Worm (Caenorhabditis elegans) whole organism, L4 larva: ENCODE measurements around the gene ZK402.2.

Experiments used
- D1046.2 ChIP-seq: fragments of 200-800 bp; sonication (Bioruptor generic); IDR thresholded peaks from 2 replicates; pipeline ENCODE4 v1.3.6; 2022; ENCODE audit warnings: missing genetic modification characterization, missing compliant biosample characterization
- F44E2.7 ChIP-seq: fragments of 200-800 bp; sonication (Bioruptor generic); IDR thresholded peaks from 2 replicates; pipeline ENCODE4 v2.1.2; 2022; ENCODE audit warnings: missing genetic modification characterization, missing compliant biosample characterization
- T20F7.1 ChIP-seq: fragments of 200-800 bp; sonication (Bioruptor generic); optimal IDR thresholded peaks from 2 replicates; lab custom pipeline; 2018; ENCODE audit warnings: mild to moderate bottlenecking, missing genetic modification characterization, missing compliant biosample characterization
- Y105C5A.15 ChIP-seq: fragments of 200-800 bp; sonication (Bioruptor generic); IDR thresholded peaks from 2 replicates; pipeline ENCODE4 v1.3.6; 2022; ENCODE audit warnings: missing genetic modification characterization, missing compliant biosample characterization
- Y5F2A.4 ChIP-seq: fragments of 200-800 bp; sonication (Bioruptor generic); optimal IDR thresholded peaks from 2 replicates; lab custom pipeline; 2018; ENCODE audit warnings: mild to moderate bottlenecking, missing genetic modification characterization, missing compliant biosample characterization
- ZK337.2 ChIP-seq: fragments of 200-800 bp; sonication (Bioruptor generic); IDR thresholded peaks from 2 replicates; pipeline ENCODE4 v1.3.6; 2022; ENCODE audit warnings: missing genetic modification reagents, missing genetic modification characterization, missing compliant biosample characterization
- aha-1 ChIP-seq: fragments of 150-350 bp; peaks from one replicate; lab custom pipeline; 2014; ENCODE audit warnings: missing biosample characterization, missing genetic modification characterization
- ama-1 ChIP-seq: fragments of 150-350 bp; optimal IDR thresholded peaks from 2 replicates; lab custom pipeline; 2014; ENCODE audit warnings: inconsistent platforms, mixed read lengths
- arid-1 ChIP-seq: fragments of 200-800 bp; sonication (Bioruptor generic); conservative IDR thresholded peaks from 2 replicates; pipeline ENCODE4 v1.3.6; 2022; ENCODE audit warnings: missing genetic modification reagents, missing genetic modification characterization, missing compliant biosample characterization
- ces-1 ChIP-seq: fragments of 150-350 bp; sonication (generic microtip); optimal IDR thresholded peaks from 4 replicates; lab custom pipeline; 2014; ENCODE audit warnings: missing biosample characterization, missing genetic modification reagents, missing genetic modification characterization
- daf-12 ChIP-seq: fragments of 150-350 bp; optimal IDR thresholded peaks from 2 replicates; lab custom pipeline; 2014; ENCODE audit warnings: missing biosample characterization, missing genetic modification reagents, missing genetic modification characterization
- daf-8 ChIP-seq: fragments of 200-800 bp; sonication (Bioruptor generic); IDR thresholded peaks from 2 replicates; pipeline ENCODE4 v1.3.6; 2022; ENCODE audit warnings: missing genetic modification characterization, missing compliant biosample characterization
- dmd-8 ChIP-seq: fragments of 200-800 bp; sonication (Bioruptor generic); IDR thresholded peaks from 2 replicates; pipeline ENCODE4 v1.3.6; 2022; ENCODE audit warnings: missing genetic modification characterization, missing compliant biosample characterization
- dpl-1 ChIP-seq: fragments of 150-350 bp; optimal IDR thresholded peaks from 2 replicates; lab custom pipeline; 2014; ENCODE audit warnings: missing biosample characterization, missing genetic modification reagents, missing genetic modification characterization
- duxl-1 ChIP-seq: sonication (generic microtip); optimal IDR thresholded peaks from 2 replicates; lab custom pipeline; 2016; ENCODE audit warnings: mild to moderate bottlenecking, missing genetic modification characterization, moderate library complexity, missing compliant biosample characterization; ENCODE audit not compliant: poor library complexity
- dve-1 ChIP-seq: sonication (generic microtip); optimal IDR thresholded peaks from 2 replicates; lab custom pipeline; 2017; ENCODE audit warnings: antibody characterized with exemption, mild to moderate bottlenecking, missing genetic modification characterization, missing compliant biosample characterization; ENCODE audit not compliant: insufficient read depth
- fkh-10 ChIP-seq: fragments of 150-350 bp; optimal IDR thresholded peaks from 2 replicates; lab custom pipeline; 2014; ENCODE audit warnings: missing biosample characterization, missing genetic modification reagents, missing genetic modification characterization
- gei-8 ChIP-seq: fragments of 200-800 bp; sonication (Bioruptor generic); optimal IDR thresholded peaks from 2 replicates; lab custom pipeline; 2018; ENCODE audit warnings: mild to moderate bottlenecking, missing genetic modification characterization, missing compliant biosample characterization
- hlh-11 ChIP-seq: fragments of 200-800 bp; sonication (Bioruptor generic); optimal IDR thresholded peaks from 2 replicates; lab custom pipeline; 2018; ENCODE audit warnings: mild to moderate bottlenecking, missing genetic modification characterization, missing compliant biosample characterization
- hlh-30 ChIP-seq: sonication (generic microtip); optimal IDR thresholded peaks from 2 replicates; lab custom pipeline; 2017; ENCODE audit warnings: antibody characterized with exemption, mild to moderate bottlenecking, missing genetic modification characterization, missing compliant biosample characterization; ENCODE audit not compliant: insufficient read depth
- hmg-1.1 ChIP-seq: fragments of 200-800 bp; sonication (Bioruptor generic); IDR thresholded peaks from 2 replicates; pipeline ENCODE4 v1.3.6; 2022; ENCODE audit warnings: missing genetic modification reagents, missing genetic modification characterization, missing compliant biosample characterization
- lin-1 ChIP-seq: fragments of 200-800 bp; sonication (Bioruptor generic); IDR thresholded peaks from 2 replicates; pipeline ENCODE4 v1.3.6; 2022; ENCODE audit warnings: missing genetic modification reagents, missing genetic modification characterization, missing compliant biosample characterization
- lin-13 ChIP-seq: fragments of 150-350 bp; optimal IDR thresholded peaks from 2 replicates; lab custom pipeline; 2014; ENCODE audit warnings: missing biosample characterization, missing genetic modification reagents, missing genetic modification characterization
- lin-15B ChIP-seq: fragments of 150-350 bp; sonication (generic microtip); optimal IDR thresholded peaks from 3 replicates; lab custom pipeline; 2014; ENCODE audit warnings: missing biosample characterization, missing genetic modification characterization
- lin-38 ChIP-seq: fragments of 200-800 bp; sonication (Bioruptor generic); IDR thresholded peaks from 2 replicates; pipeline ENCODE4 v1.3.6; 2022; ENCODE audit warnings: missing genetic modification reagents, missing genetic modification characterization, missing compliant biosample characterization
- lin-39 ChIP-seq: fragments of 150-350 bp; optimal IDR thresholded peaks from 2 replicates; lab custom pipeline; 2014; ENCODE audit warnings: missing biosample characterization, missing genetic modification reagents, missing genetic modification characterization
- lir-3 ChIP-seq: sonication (generic microtip); optimal IDR thresholded peaks from 2 replicates; lab custom pipeline; 2016; ENCODE audit warnings: mild to moderate bottlenecking, missing genetic modification characterization, missing compliant biosample characterization
- lsy-2 ChIP-seq, 2 experiments: fragments of 150-350 bp in 1 of 2; sonication (generic microtip) in 1 of 2; optimal IDR thresholded peaks; 2 replicates each; lab custom pipeline; 2014 to 2017; ENCODE audit warnings: missing biosample characterization in 2 of 2, missing genetic modification characterization in 2 of 2
- mdl-1 ChIP-seq, 2 experiments: fragments of 150-350 bp in 1 of 2; sonication (generic microtip) in 1 of 2; optimal IDR thresholded peaks; 2 replicates each; lab custom pipeline; 2014 to 2017; ENCODE audit warnings: missing biosample characterization in 2 of 2, missing genetic modification characterization in 2 of 2
- mxl-3 ChIP-seq: fragments of 200-800 bp; sonication (Bioruptor generic); optimal IDR thresholded peaks from 2 replicates; lab custom pipeline; 2018; ENCODE audit warnings: mild to moderate bottlenecking, missing genetic modification characterization, missing compliant biosample characterization
- nhr-11 ChIP-seq: fragments of 150-350 bp; optimal IDR thresholded peaks from 2 replicates; lab custom pipeline; 2014; ENCODE audit warnings: missing biosample characterization, missing genetic modification characterization
- nhr-237 ChIP-seq: sonication (generic microtip); optimal IDR thresholded peaks from 2 replicates; lab custom pipeline; 2017; ENCODE audit warnings: missing biosample characterization, missing genetic modification characterization
- nhr-28 ChIP-seq: fragments of 150-350 bp; optimal IDR thresholded peaks from 2 replicates; lab custom pipeline; 2014; ENCODE audit warnings: missing biosample characterization, missing genetic modification characterization
- nhr-41 ChIP-seq: fragments of 200-800 bp; sonication (Bioruptor generic); IDR thresholded peaks from 2 replicates; pipeline ENCODE4 v1.3.6; 2022; ENCODE audit warnings: missing genetic modification reagents, missing genetic modification characterization, missing compliant biosample characterization
- php-3 ChIP-seq: fragments of 200-800 bp; sonication (Bioruptor generic); IDR thresholded peaks from 2 replicates; pipeline ENCODE4 v1.3.6; 2022; ENCODE audit warnings: missing genetic modification reagents, missing genetic modification characterization, missing compliant biosample characterization
- rbr-2 ChIP-seq: sonication (generic microtip); optimal IDR thresholded peaks from 2 replicates; lab custom pipeline; 2016; ENCODE audit warnings: missing genotype, missing genetic modification characterization, missing compliant biosample characterization
- sdz-12 ChIP-seq: fragments of 200-800 bp; sonication (Bioruptor generic); optimal IDR thresholded peaks from 2 replicates; lab custom pipeline; 2018; ENCODE audit warnings: mild to moderate bottlenecking, missing genetic modification characterization, missing compliant biosample characterization
- unc-130 ChIP-seq: sonication (generic microtip); optimal IDR thresholded peaks from 2 replicates; lab custom pipeline; 2016; ENCODE audit warnings: missing genetic modification reagents, missing genetic modification characterization, missing compliant biosample characterization
- unc-39 ChIP-seq: sonication (generic microtip); optimal IDR thresholded peaks from 2 replicates; lab custom pipeline; 2017; ENCODE audit warnings: missing biosample characterization, missing genetic modification characterization
- vab-7 ChIP-seq: fragments of 200-800 bp; sonication (Bioruptor generic); IDR thresholded peaks from 2 replicates; pipeline ENCODE4 v1.3.6; 2022; ENCODE audit warnings: missing genetic modification reagents, missing genetic modification characterization, missing compliant biosample characterization
- zfp-3 ChIP-seq: fragments of 200-800 bp; sonication (Bioruptor generic); conservative IDR thresholded peaks from 2 replicates; pipeline ENCODE4 v1.3.6; 2022; ENCODE audit warnings: missing genetic modification reagents, missing genetic modification characterization, missing compliant biosample characterization
- zip-11 ChIP-seq: fragments of 200-800 bp; sonication (Bioruptor generic); IDR thresholded peaks from 2 replicates; pipeline ENCODE4 v1.3.6; 2022; ENCODE audit warnings: missing genetic modification characterization, missing compliant biosample characterization
- ztf-11 ChIP-seq: fragments of 150-350 bp; optimal IDR thresholded peaks from 2 replicates; lab custom pipeline; 2014; ENCODE audit warnings: missing biosample characterization, missing genetic modification characterization
- ztf-7 ChIP-seq: fragments of 150-350 bp; optimal IDR thresholded peaks from 2 replicates; lab custom pipeline; 2014; ENCODE audit warnings: missing biosample characterization, missing genetic modification characterization

ZK402.2 gene

DNA sequence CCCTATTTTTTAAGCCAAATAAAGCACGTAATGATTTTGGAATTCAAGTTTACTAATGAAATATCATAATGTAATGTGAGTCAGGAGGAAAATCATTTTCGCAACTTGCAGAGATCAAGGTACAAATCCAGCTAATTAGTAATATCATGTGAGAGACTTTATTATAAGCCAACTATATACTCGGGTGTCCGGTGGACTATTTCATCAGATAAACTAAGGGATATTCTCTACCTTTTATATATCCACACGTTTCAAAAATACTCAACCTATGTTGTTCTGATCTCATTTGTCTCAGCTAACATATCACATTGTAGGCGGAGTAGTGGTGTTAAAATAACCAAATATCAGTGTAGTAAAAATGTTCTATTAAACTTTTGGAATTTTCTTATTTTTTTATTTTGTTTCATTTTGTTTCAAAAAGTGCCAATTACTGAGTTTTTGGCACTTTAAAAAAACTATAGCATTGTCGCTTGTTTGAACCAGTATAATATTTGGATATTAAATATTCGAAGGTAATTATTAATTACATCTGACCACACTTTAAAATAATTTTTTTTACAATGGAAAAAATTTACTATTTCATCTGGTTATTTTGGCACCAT lies 14.1 kb upstream of the ZK402.2 start (continued):
- TF ChIP-seq ztf-7 (tag; lab: Kevin White, UChicago) (peak; percentile 93), hmg-1.1 (GFP tag; lab: Robert Waterston, UW) (peak; percentile 99), daf-12 (tag; lab: Kevin White, UChicago) (no peak), Y105C5A.15 (GFP tag; lab: Robert Waterston, UW) (0 out of 2 replicates have a peak, but pooled peaks have one; percentile 66), T20F7.1 (peak; percentile 88)

DNA sequence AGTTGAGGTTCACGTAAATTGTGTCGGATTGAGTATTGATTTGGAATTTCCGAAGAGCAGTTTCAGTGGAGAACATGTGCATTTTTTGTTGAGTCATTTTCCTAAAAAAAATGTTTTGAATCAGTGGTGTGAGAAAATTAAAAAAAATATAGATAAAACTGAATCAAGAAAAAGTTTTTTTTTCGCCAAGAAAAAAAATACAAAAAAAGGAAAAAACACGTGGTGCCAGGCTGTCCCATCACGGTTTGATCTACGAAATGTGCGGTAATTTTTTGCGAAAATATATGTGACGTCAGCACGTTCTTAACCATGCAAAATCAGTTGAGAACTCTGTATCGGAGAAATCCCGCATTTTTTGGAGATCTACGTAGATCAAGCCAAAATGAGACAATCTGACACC lies 9.7 kb upstream of the ZK402.2 start, which contains the start of gene F56C3.9:
TSS of gene F56C3.9 (minus strand) at position 101 of the 400 bp plus-strand sequence.
- no peak for TF ChIP-seq lsy-2 (tag; optimal IDR thresholded peaks at IDR 0.05; lab: Kevin White, UChicago)
- no peak for TF ChIP-seq php-3 (GFP tag; lab: Robert Waterston, UW)
- no peak for TF ChIP-seq dve-1 (tag; lab: Kevin White, UChicago)
- TF ChIP-seq lin-15B (tag; lab: Kevin White, UChicago), result no peak
- TF ChIP-seq vab-7 (GFP tag; lab: Robert Waterston, UW), result no peak
- TF ChIP-seq ces-1 (GFP tag; lab: Kevin White, UChicago), result no peak
- TF ChIP-seq lin-39 (tag; lab: Kevin White, UChicago), result no peak
- no peak for TF ChIP-seq lin-13 (GFP tag; lab: Kevin White, UChicago)
- no peak for TF ChIP-seq aha-1
- no peak for TF ChIP-seq dpl-1 (GFP tag; lab: Kevin White, UChicago)
- no peak for TF ChIP-seq nhr-41 (GFP tag; lab: Robert Waterston, UW)

DNA sequence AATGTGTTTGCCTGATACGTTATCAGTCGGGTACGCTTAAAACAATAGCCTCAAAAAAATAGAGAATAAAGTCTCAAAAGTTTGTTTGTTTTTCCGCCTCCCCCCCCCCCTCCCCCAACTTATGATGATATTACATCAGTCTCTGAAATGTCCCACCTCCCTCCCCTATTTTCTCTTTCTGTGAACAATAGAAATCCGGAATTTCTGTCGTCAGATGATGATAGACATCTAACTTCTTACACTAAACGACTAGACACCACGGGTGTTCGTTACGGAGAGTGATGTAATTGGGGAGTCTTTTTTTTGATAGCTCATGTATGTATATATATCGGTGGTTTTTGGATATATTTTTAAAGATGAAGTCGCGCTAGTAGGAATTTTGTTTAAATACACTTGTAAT lies 9.1 kb upstream of the ZK402.2 start:
- no peak for TF ChIP-seq nhr-237 (tag; lab: Kevin White, UChicago)
- peak; percentile 72; the same call in 1 of the 2 replicates for TF ChIP-seq zip-11 (GFP tag; lab: Robert Waterston, UW)
- peak; percentile 32 for TF ChIP-seq hlh-30 (tag; lab: Kevin White, UChicago)
- no peak for TF ChIP-seq hmg-1.1 (GFP tag; lab: Robert Waterston, UW)
- TF ChIP-seq hlh-11, result peak; percentile 0
- TF ChIP-seq dve-1 (tag; lab: Kevin White, UChicago), result no peak
- TF ChIP-seq lin-1, result no peak
- no peak for TF ChIP-seq D1046.2 (GFP tag; lab: Robert Waterston, UW)
- no peak for TF ChIP-seq lir-3 (tag; lab: Kevin White, UChicago)
- TF ChIP-seq ztf-7 (tag; lab: Kevin White, UChicago), result peak; percentile 86
- no peak for TF ChIP-seq ama-1 (lab: Kevin White, UChicago)
- TF ChIP-seq dmd-8 (GFP tag; lab: Robert Waterston, UW), result no peak

DNA sequence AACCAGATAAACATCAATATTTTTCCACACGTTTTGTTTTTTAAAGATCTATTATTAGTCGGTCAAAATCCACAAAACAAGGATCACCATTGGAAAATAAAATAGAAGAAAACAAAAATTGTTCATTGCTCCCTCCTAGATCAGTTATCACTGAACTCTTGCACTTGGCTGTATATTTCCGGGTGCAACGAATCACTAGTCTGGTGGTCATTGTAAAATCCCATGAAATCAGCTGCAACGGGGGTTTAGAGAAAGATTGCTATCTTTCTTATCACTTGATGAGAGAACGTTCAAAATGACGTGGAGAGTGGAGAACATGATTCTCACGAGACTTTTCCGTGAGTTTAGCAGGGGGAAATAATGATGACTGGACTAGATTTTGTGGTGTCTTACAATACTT lies 7.8 kb upstream of the ZK402.2 start:
- TF ChIP-seq Y5F2A.4 (GFP tag; lab: Kevin White, UChicago) (no peak), lsy-2 (tag; optimal IDR thresholded peaks at IDR 0.05; lab: Kevin White, UChicago) (peak in 1 of 2 experiments; percentile 26), ztf-7 (tag; lab: Kevin White, UChicago) (no peak), fkh-10 (GFP tag; lab: Kevin White, UChicago) (no peak), daf-12 (tag; lab: Kevin White, UChicago) (no peak), nhr-41 (GFP tag; lab: Robert Waterston, UW) (no peak), F44E2.7 (GFP tag; lab: Robert Waterston, UW) (no peak), arid-1 (GFP tag; lab: Robert Waterston, UW) (no peak), lin-38 (GFP tag; lab: Robert Waterston, UW) (no peak), mxl-3 (no peak), D1046.2 (GFP tag; lab: Robert Waterston, UW) (no peak), rbr-2 (no peak), nhr-28 (tag; lab: Kevin White, UChicago) (peak; percentile 50), dpl-1 (GFP tag; lab: Kevin White, UChicago) (no peak), ztf-11 (tag; lab: Kevin White, UChicago) (no peak), nhr-11 (tag; lab: Kevin White, UChicago) (peak; percentile 60), gei-8 (GFP tag; lab: Kevin White, UChicago) (no peak), unc-130 (GFP tag; lab: Kevin White, UChicago) (no peak), lir-3 (tag; lab: Kevin White, UChicago) (no peak), sdz-12 (no peak), unc-39 (tag; lab: Kevin White, UChicago) (no peak), duxl-1 (no peak), daf-8 (no peak), zfp-3 (no peak), dmd-8 (GFP tag; lab: Robert Waterston, UW) (no peak), mdl-1 (tag; optimal IDR thresholded peaks at IDR 0.05; lab: Kevin White, UChicago) (peak in 1 of 2 experiments; percentile 49), ZK337.2 (GFP tag; lab: Robert Waterston, UW) (no peak)
